Worm (Caenorhabditis elegans) whole organism, early embryonic: ENCODE data around the gene ifb-2.

Experiments used
- ama-1 ChIP-seq: fragments of 150-350 bp; optimal IDR thresholded peaks from 2 replicates; lab custom pipeline; 2014
- sea-1 ChIP-seq: fragments of 200-800 bp; sonication (Bioruptor generic); conservative IDR thresholded peaks from 2 replicates; pipeline ENCODE4 v1.3.6; 2022; ENCODE audit warnings: missing genetic modification characterization, missing compliant biosample characterization
- tbx-11 ChIP-seq: fragments of 200-800 bp; sonication (Bioruptor generic); IDR thresholded peaks from 2 replicates; pipeline ENCODE4 v1.3.6; 2022; ENCODE audit warnings: missing genetic modification characterization, missing compliant biosample characterization

DNA sequence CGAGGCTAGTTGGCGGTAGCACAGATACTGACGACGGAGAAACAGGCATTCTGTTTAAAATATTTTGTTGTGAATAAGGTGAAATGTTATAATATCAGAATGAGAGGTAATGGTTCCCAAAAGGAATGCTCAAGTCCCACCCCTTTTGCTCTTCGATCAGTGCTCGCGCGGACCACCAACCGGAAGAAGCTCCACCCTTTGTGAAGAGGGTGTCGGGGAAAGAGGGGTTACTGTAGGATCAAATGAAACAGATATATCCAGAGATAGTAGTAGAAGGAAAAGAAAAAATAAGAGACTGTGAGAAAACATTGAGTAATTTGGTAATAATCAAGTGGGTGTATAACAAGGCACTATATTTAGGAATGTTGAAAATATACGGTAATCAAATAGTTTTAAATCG is 24.1 kb downstream of the ifb-2 start, which contains the start of the genes dmd-5 and F10C1.1:
- TF ChIP-seq tbx-11 (GFP tag; lab: Robert Waterston, UW) = no peak
- no peak for TF ChIP-seq sea-1 (GFP tag; lab: Robert Waterston, UW)
- no peak for TF ChIP-seq ama-1 (lab: Kevin White, UChicago)
